Worm (Caenorhabditis elegans): ENCODE data around the gene wdr-5.2.

wdr-5.2 gene

DNA sequence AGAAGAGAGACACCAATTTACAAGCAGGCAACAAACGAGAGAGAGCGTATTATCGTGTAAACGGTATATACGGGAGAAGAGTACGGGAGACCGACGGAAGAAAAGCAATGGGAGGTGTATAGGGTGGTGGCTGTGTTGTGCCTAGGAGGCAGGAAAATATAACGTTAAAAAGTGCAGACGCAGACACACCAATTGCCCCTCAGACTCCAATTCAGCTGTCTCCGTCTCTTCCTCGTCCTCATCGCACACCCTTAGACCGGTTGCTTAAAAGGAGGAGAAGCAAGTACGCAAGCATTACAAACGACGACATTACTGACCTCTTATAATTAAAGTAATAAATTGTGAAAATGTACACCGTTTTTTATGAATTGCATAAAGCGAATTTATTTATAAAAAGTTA, 37.5 kb upstream of the wdr-5.2 start:
- TF ChIP-seq pqm-1 (tag; optimal IDR thresholded peaks at IDR 0.05) (peak; percentile 40), nfya-1 (tag; optimal IDR thresholded peaks at IDR 0.05; ENCODE audit: insufficient read depth) (peak; percentile 83), nhr-43 (tag; optimal IDR thresholded peaks at IDR 0.05; ENCODE audit: poor library complexity, severe bottlenecking) (peak; percentile 56), unc-39 (tag; optimal IDR thresholded peaks at IDR 0.05) (no peak), aly-2 (tag; optimal IDR thresholded peaks at IDR 0.05) (no peak), zag-1 (tag; optimal IDR thresholded peaks at IDR 0.05) (no peak), nhr-11 (tag; optimal IDR thresholded peaks at IDR 0.05) (no peak), nhr-23 (tag; optimal IDR thresholded peaks at IDR 0.05) (peak; percentile 88), mml-1 (tag; optimal IDR thresholded peaks at IDR 0.05) (no peak), daf-12 (tag; optimal IDR thresholded peaks at IDR 0.05) (no peak), ceh-28 (tag; optimal IDR thresholded peaks at IDR 0.05) (peak; percentile 70), unc-62 (GFP tag; optimal IDR thresholded peaks at IDR 0.05) (no peak), R02D3.7 (tag; optimal IDR thresholded peaks at IDR 0.05) (peak; percentile 37), elt-3 (tag; optimal IDR thresholded peaks at IDR 0.05) (no peak), nhr-28 (tag; optimal IDR thresholded peaks at IDR 0.05) (no peak), lsy-12 (tag; optimal IDR thresholded peaks at IDR 0.05) (peak; percentile 44), lin-15B (tag; optimal IDR thresholded peaks at IDR 0.05) (peak; percentile 70), nhr-237 (tag; optimal IDR thresholded peaks at IDR 0.05) (no peak), nhr-67 (tag; optimal IDR thresholded peaks at IDR 0.05) (no peak), ceh-82 (tag; optimal IDR thresholded peaks at IDR 0.05) (no peak), mdl-1 (tag; optimal IDR thresholded peaks at IDR 0.05) (no peak), tbx-2 (tag; optimal IDR thresholded peaks at IDR 0.05) (peak; percentile 68), fkh-2 (tag; optimal IDR thresholded peaks at IDR 0.05) (no peak), fos-1 (tag; optimal IDR thresholded peaks at IDR 0.05) (no peak), nhr-77 (tag; optimal IDR thresholded peaks at IDR 0.05) (no peak), hmg-11 (tag; optimal IDR thresholded peaks at IDR 0.05) (peak; percentile 94), elt-2 (tag; optimal IDR thresholded peaks at IDR 0.05) (peak; percentile 65), ama-1 (optimal IDR thresholded peaks at IDR 0.05) (no peak), ztf-4 (tag; optimal IDR thresholded peaks at IDR 0.05) (no peak), ztf-11 (tag; optimal IDR thresholded peaks at IDR 0.05) (no peak), lin-39 (tag; optimal IDR thresholded peaks at IDR 0.05) (peak; percentile 81), nhr-12 (tag; optimal IDR thresholded peaks at IDR 0.05) (no peak), nhr-25 (tag; optimal IDR thresholded peaks at IDR 0.05) (peak; percentile 77), ZK546.5 (tag; optimal IDR thresholded peaks at IDR 0.05) (no peak), sea-2 (GFP tag; optimal IDR thresholded peaks at IDR 0.05) (peak; percentile 51), pha-4 (tag; optimal IDR thresholded peaks at IDR 0.05) (peak; percentile 86), fkh-10 (GFP tag; optimal IDR thresholded peaks at IDR 0.05) (no peak), nhr-76 (tag; optimal IDR thresholded peaks at IDR 0.05) (no peak), ceh-9 (tag; optimal IDR thresholded peaks at IDR 0.05) (no peak), egl-5 (tag; optimal IDR thresholded peaks at IDR 0.05) (peak; percentile 28), elt-1 (tag; optimal IDR thresholded peaks at IDR 0.05) (no peak), ceh-16 (tag; optimal IDR thresholded peaks at IDR 0.05) (no peak), jun-1 (tag; optimal IDR thresholded peaks at IDR 0.05) (peak; percentile 80), eor-1 (tag; optimal IDR thresholded peaks at IDR 0.05) (no peak), skn-1 (tag; optimal IDR thresholded peaks at IDR 0.05) (peak; percentile 32), snpc-4 (tag; optimal IDR thresholded peaks at IDR 0.05) (peak; percentile 69), egl-27 (tag; optimal IDR thresholded peaks at IDR 0.05) (peak; percentile 64)

DNA sequence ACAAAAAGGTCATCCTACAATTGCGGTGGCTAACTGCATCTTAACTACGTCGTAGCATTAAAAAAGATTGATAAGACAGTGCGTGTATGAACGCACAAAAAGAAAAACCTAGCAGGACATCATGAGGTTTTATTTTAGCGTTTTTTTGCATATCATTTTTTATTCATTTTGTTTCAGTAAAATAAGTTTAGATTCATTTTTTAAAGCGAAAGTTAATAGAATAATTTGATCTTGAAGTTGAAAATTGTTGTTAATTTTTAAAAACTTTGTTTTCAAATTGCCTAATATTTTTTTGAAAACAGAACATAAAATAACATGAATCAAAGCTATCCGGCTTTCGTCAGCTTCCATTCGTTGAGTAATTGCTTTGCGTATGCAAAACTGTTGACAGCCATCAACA, 36.3 kb upstream of the wdr-5.2 start, which contains the start of gene prx-1:
Gene prx-1 (plus strand): TSS at position 301 of the 400 bp plus-strand sequence.
- TF ChIP-seq elt-2 (tag; optimal IDR thresholded peaks at IDR 0.05) (peak; percentile 13), pqm-1 (tag; optimal IDR thresholded peaks at IDR 0.05) (peak; percentile 49), nhr-12 (tag; optimal IDR thresholded peaks at IDR 0.05) (no peak)
